Fruit fly (Drosophila melanogaster) whole organism, embryonic: ENCODE measurements around the gene bys.

ENCODE experiments used
- Asciz ChIP-seq: fragments of 200-800 bp; sonication (Bioruptor generic); optimal IDR thresholded peaks from 2 replicates; lab custom pipeline; 2017; ENCODE audit warnings: missing biosample characterization, mild to moderate bottlenecking, missing genetic modification characterization, missing genetic modification reagents
- CG11504 ChIP-seq: fragments of 200-800 bp; sonication (Bioruptor generic); optimal IDR thresholded peaks from 3 replicates; lab custom pipeline; 2019; ENCODE audit warnings: missing biosample characterization, mild to moderate bottlenecking, missing genetic modification characterization, moderate library complexity
- CG11696 ChIP-seq: fragments of 200-800 bp; sonication (Bioruptor generic); IDR thresholded peaks from 2 replicates; pipeline ENCODE4 v1.3.6; 2022; ENCODE audit warnings: missing biosample characterization, missing genetic modification characterization
- CG12071 ChIP-seq: fragments of 200-800 bp; sonication (Bioruptor generic); optimal IDR thresholded peaks from 3 replicates; lab custom pipeline; 2018; ENCODE audit warnings: missing biosample characterization, mild to moderate bottlenecking, missing genetic modification characterization
- CG13424 ChIP-seq: fragments of 200-800 bp; sonication (Bioruptor generic); optimal IDR thresholded peaks from 2 replicates; lab custom pipeline; 2019; ENCODE audit warnings: missing biosample characterization, mild to moderate bottlenecking, missing genetic modification characterization, moderate library complexity
- CG14014 ChIP-seq: fragments of 200-800 bp; sonication (Bioruptor generic); IDR thresholded peaks from 2 replicates; pipeline ENCODE4 v1.3.6; 2022; ENCODE audit warnings: missing biosample characterization, missing genetic modification characterization
- CG14441 ChIP-seq: fragments of 200-800 bp; sonication (Bioruptor generic); IDR thresholded peaks from 2 replicates; pipeline ENCODE4 v1.3.6; 2022; ENCODE audit warnings: missing biosample characterization, missing genetic modification characterization
- CG14710 ChIP-seq: fragments of 200-800 bp; sonication (Bioruptor generic); optimal IDR thresholded peaks from 3 replicates; lab custom pipeline; 2019; ENCODE audit warnings: missing biosample characterization, mild to moderate bottlenecking, missing genetic modification characterization, moderate library complexity
- CG14965 ChIP-seq: fragments of 200-800 bp; sonication (Bioruptor generic); optimal IDR thresholded peaks from 2 replicates; lab custom pipeline; 2016; ENCODE audit warnings: missing biosample characterization, missing genetic modification characterization, borderline replicate concordance
- CG17361 ChIP-seq: fragments of 200-800 bp; sonication (Bioruptor generic); IDR thresholded peaks from 3 replicates; pipeline ENCODE4 v1.3.6; 2022; ENCODE audit warnings: missing biosample characterization, missing genetic modification characterization
- CG18764 ChIP-seq: fragments of 200-800 bp; sonication (Bioruptor generic); optimal IDR thresholded peaks from 3 replicates; lab custom pipeline; 2016; ENCODE audit warnings: missing biosample characterization, missing genetic modification characterization
- CG2202 ChIP-seq: fragments of 200-800 bp; sonication (Bioruptor generic); optimal IDR thresholded peaks from 2 replicates; lab custom pipeline; 2018; ENCODE audit warnings: missing biosample characterization, mild to moderate bottlenecking, missing genetic modification characterization
- CG2678 ChIP-seq: fragments of 200-800 bp; sonication (Bioruptor generic); optimal IDR thresholded peaks from 3 replicates; lab custom pipeline; 2019; ENCODE audit warnings: missing biosample characterization, mild to moderate bottlenecking, missing genetic modification characterization, moderate library complexity
- CG31224 ChIP-seq: fragments of 200-800 bp; sonication (Bioruptor generic); IDR thresholded peaks from 2 replicates; pipeline ENCODE4 v1.3.6; 2022; ENCODE audit warnings: missing biosample characterization, missing genetic modification characterization
- CG31441 ChIP-seq: fragments of 200-800 bp; sonication (Bioruptor generic); IDR thresholded peaks from 2 replicates; pipeline ENCODE4 v1.3.6; 2022; ENCODE audit warnings: missing biosample characterization, missing genetic modification characterization
- CG43689 ChIP-seq: fragments of 200-800 bp; sonication (Bioruptor generic); IDR thresholded peaks from 2 replicates; pipeline ENCODE4 v1.3.6; 2022; ENCODE audit warnings: missing biosample characterization, missing genetic modification characterization
- CG4424 ChIP-seq: fragments of 200-800 bp; sonication (Bioruptor generic); optimal IDR thresholded peaks from 3 replicates; lab custom pipeline; 2016; ENCODE audit warnings: missing biosample characterization, missing genetic modification characterization
- CG5953 ChIP-seq: fragments of 200-800 bp; sonication (Bioruptor generic); IDR thresholded peaks from 2 replicates; pipeline ENCODE4 v1.3.6; 2022; ENCODE audit warnings: missing biosample characterization, missing genetic modification characterization
- Camta ChIP-seq: fragments of 200-800 bp; sonication (Bioruptor generic); optimal IDR thresholded peaks from 2 replicates; lab custom pipeline; 2016; ENCODE audit warnings: missing biosample characterization, missing genetic modification characterization
- Elba2 ChIP-seq: fragments of 200-800 bp; sonication (Bioruptor generic); optimal IDR thresholded peaks from 3 replicates; lab custom pipeline; 2016; ENCODE audit warnings: missing biosample characterization, missing genetic modification characterization
- HLH54F ChIP-seq: fragments of 200-800 bp; sonication (Bioruptor generic); optimal IDR thresholded peaks from 3 replicates; lab custom pipeline; 2016; ENCODE audit warnings: missing biosample characterization, missing genetic modification characterization
- Myb ChIP-seq: fragments of 200-800 bp; sonication (Bioruptor generic); optimal IDR thresholded peaks from 2 replicates; lab custom pipeline; 2016; ENCODE audit warnings: missing biosample characterization, missing genetic modification characterization
- TFAM ChIP-seq: fragments of 200-800 bp; sonication (Bioruptor generic); optimal IDR thresholded peaks from 2 replicates; lab custom pipeline; 2017; ENCODE audit warnings: missing biosample characterization, missing genetic modification characterization, inconsistent platforms
- Usf ChIP-seq: fragments of 200-800 bp; sonication (Bioruptor generic); optimal IDR thresholded peaks from 2 replicates; lab custom pipeline; 2017; ENCODE audit warnings: missing genotype, missing biosample characterization, missing genetic modification characterization
- ab ChIP-seq: fragments of 200-800 bp; sonication (Bioruptor generic); optimal IDR thresholded peaks from 2 replicates; lab custom pipeline; 2016; ENCODE audit warnings: missing biosample characterization, missing genetic modification characterization
- ac ChIP-seq: fragments of 200-800 bp; sonication (Bioruptor generic); optimal IDR thresholded peaks from 3 replicates; lab custom pipeline; 2017; ENCODE audit warnings: missing biosample characterization, mild to moderate bottlenecking, missing genetic modification characterization
- ash1 ChIP-seq: fragments of 200-800 bp; sonication (Bioruptor generic); optimal IDR thresholded peaks from 2 replicates; lab custom pipeline; 2018; ENCODE audit warnings: missing biosample characterization, mild to moderate bottlenecking, missing genetic modification characterization
- bab2 ChIP-seq: fragments of 200-800 bp; sonication (Bioruptor generic); optimal IDR thresholded peaks from 2 replicates; lab custom pipeline; 2016; ENCODE audit warnings: missing biosample characterization, missing genetic modification characterization
- chinmo ChIP-seq: fragments of 200-800 bp; sonication (Bioruptor generic); IDR thresholded peaks from 4 replicates; pipeline ENCODE4 v1.3.6; 2022; ENCODE audit warnings: missing biosample characterization, missing genetic modification characterization; ENCODE audit not compliant: partially characterized antibody
- chm ChIP-seq: fragments of 200-800 bp; sonication (Bioruptor generic); IDR thresholded peaks from 2 replicates; pipeline ENCODE4 v1.3.6; 2022; ENCODE audit warnings: missing biosample characterization, missing genetic modification characterization
- cwo ChIP-seq: fragments of 200-800 bp; sonication (Bioruptor generic); optimal IDR thresholded peaks from 3 replicates; lab custom pipeline; 2017; ENCODE audit warnings: missing biosample characterization, missing genetic modification characterization, mild to moderate bottlenecking, moderate library complexity, missing genetic modification reagents
- dmrt99B ChIP-seq: fragments of 200-800 bp; sonication (Bioruptor generic); optimal IDR thresholded peaks from 2 replicates; lab custom pipeline; 2018; ENCODE audit warnings: missing biosample characterization, mild to moderate bottlenecking, missing genetic modification characterization, moderate library complexity
- ewg ChIP-seq: fragments of 200-800 bp; sonication (Bioruptor generic); optimal IDR thresholded peaks from 3 replicates; lab custom pipeline; 2017; ENCODE audit warnings: mild to moderate bottlenecking, missing biosample characterization, missing genetic modification reagents, missing genetic modification characterization
- fu2 ChIP-seq: fragments of 200-800 bp; sonication (Bioruptor generic); optimal IDR thresholded peaks from 2 replicates; lab custom pipeline; 2016; ENCODE audit warnings: missing biosample characterization, missing genetic modification characterization
- gsb ChIP-seq: fragments of 200-800 bp; sonication (Bioruptor generic); IDR thresholded peaks from 2 replicates; pipeline ENCODE4 v1.3.6; 2022; ENCODE audit warnings: missing biosample characterization, missing genetic modification characterization
- ham ChIP-seq: fragments of 200-800 bp; sonication (Bioruptor generic); IDR thresholded peaks from 2 replicates; pipeline ENCODE4 v1.3.6; 2022; ENCODE audit warnings: missing biosample characterization, missing genetic modification characterization
- hb ChIP-seq: fragments of 200-800 bp; sonication (Bioruptor generic); IDR thresholded peaks from 3 replicates; pipeline ENCODE4 v1.3.6; 2022; ENCODE audit warnings: missing biosample characterization, missing genetic modification characterization; ENCODE audit not compliant: partially characterized antibody
- kah ChIP-seq: fragments of 200-800 bp; sonication (Bioruptor generic); optimal IDR thresholded peaks from 2 replicates; lab custom pipeline; 2018; ENCODE audit warnings: missing biosample characterization, mild to moderate bottlenecking, missing genetic modification characterization
- ken ChIP-seq: fragments of 200-800 bp; sonication (Bioruptor generic); IDR thresholded peaks from 3 replicates; pipeline ENCODE4 v1.3.6; 2022; ENCODE audit warnings: missing biosample characterization, missing genetic modification characterization
- lab ChIP-seq: fragments of 200-800 bp; sonication (Bioruptor generic); optimal IDR thresholded peaks from 3 replicates; lab custom pipeline; 2017; ENCODE audit warnings: missing biosample characterization, missing genetic modification characterization, mild to moderate bottlenecking, moderate library complexity, missing genetic modification reagents
- lmd ChIP-seq: fragments of 200-800 bp; sonication (Bioruptor generic); IDR thresholded peaks from 2 replicates; pipeline ENCODE4 v1.3.6; 2022; ENCODE audit warnings: missing biosample characterization, missing genetic modification characterization
- mld ChIP-seq: fragments of 200-800 bp; sonication (Bioruptor generic); IDR thresholded peaks from 3 replicates; pipeline ENCODE4 v1.3.6; 2022; ENCODE audit warnings: missing biosample characterization, missing genetic modification characterization; ENCODE audit not compliant: partially characterized antibody
- pzg ChIP-seq: fragments of 200-800 bp; sonication (Bioruptor generic); optimal IDR thresholded peaks from 3 replicates; lab custom pipeline; 2018; ENCODE audit warnings: missing biosample characterization, mild to moderate bottlenecking, missing genetic modification characterization, moderate library complexity
- row ChIP-seq: fragments of 200-800 bp; sonication (Bioruptor generic); IDR thresholded peaks from 3 replicates; pipeline ENCODE4 v1.3.6; 2022; ENCODE audit warnings: missing biosample characterization, missing genetic modification characterization
- slbo ChIP-seq: fragments of 200-800 bp; sonication (Bioruptor generic); IDR thresholded peaks from 2 replicates; pipeline ENCODE4 v1.3.6; 2022; ENCODE audit warnings: missing biosample characterization, missing genetic modification characterization
- sob ChIP-seq: fragments of 200-800 bp; sonication (Bioruptor generic); IDR thresholded peaks from 2 replicates; pipeline ENCODE4 v1.3.6; 2022; ENCODE audit warnings: missing biosample characterization, missing genetic modification characterization
- sug ChIP-seq: fragments of 200-800 bp; optimal IDR thresholded peaks from 2 replicates; lab custom pipeline; 2019; ENCODE audit warnings: missing biosample characterization, mild to moderate bottlenecking, missing genetic modification characterization, moderate library complexity
- tgo ChIP-seq: fragments of 200-800 bp; sonication (Bioruptor generic); IDR thresholded peaks from 3 replicates; pipeline ENCODE4 v1.3.6; 2022; ENCODE audit warnings: missing biosample characterization, missing genetic modification characterization
- vnd ChIP-seq: fragments of 200-800 bp; sonication (Bioruptor generic); IDR thresholded peaks from 3 replicates; pipeline ENCODE4 v1.3.6; 2022; ENCODE audit warnings: missing biosample characterization, missing genetic modification characterization; ENCODE audit not compliant: partially characterized antibody
- vvl ChIP-seq: fragments of 200-800 bp; sonication (Bioruptor generic); IDR thresholded peaks from 2 replicates; pipeline ENCODE4 v1.3.6; 2022; ENCODE audit warnings: missing biosample characterization, missing genetic modification characterization
- zfh2 ChIP-seq: fragments of 200-800 bp; sonication (Bioruptor generic); optimal IDR thresholded peaks from 2 replicates; lab custom pipeline; 2016; ENCODE audit warnings: missing biosample characterization, missing genetic modification characterization

Gene bys

dm6 chrX:7946858-7947313 lies 45.2 kb downstream of the bys start, which contains the start of gene orion (continued):
- TF ChIP-seq slbo (GFP tag; lab: Robert Waterston, UW) (0 out of 2 replicates have a peak, but pooled peaks have one; percentile 33), chinmo (GFP tag; lab: Robert Waterston, UW) (peak; percentile 90), ewg (no peak), CG4424 (GFP tag; lab: Kevin White, UChicago) (no peak), kah (GFP tag; lab: Kevin White, UChicago) (no peak), cwo (GFP tag; lab: Kevin White, UChicago) (no peak), Usf (GFP tag; lab: Kevin White, UChicago) (no peak), CG18764 (peak; percentile 76), ac (no peak), Camta (GFP tag; lab: Kevin White, UChicago) (no peak), CG31224 (GFP tag; lab: Robert Waterston, UW) (no peak), ham (GFP tag; lab: Robert Waterston, UW) (no peak), CG14965 (GFP tag; lab: Kevin White, UChicago) (no peak), CG14014 (peak; percentile 22; the same call in 1 of the 2 replicates), sob (peak; percentile 56), CG5953 (GFP tag; lab: Robert Waterston, UW) (no peak), Asciz (no peak), vvl (peak; percentile 62), ash1 (GFP tag; lab: Kevin White, UChicago) (no peak), dmrt99B (tag; lab: Kevin White, UChicago) (no peak), CG17361 (no peak; the same call in 2 of the 3 replicates), fu2 (no peak), ken (GFP tag; lab: Robert Waterston, UW) (no peak), TFAM (GFP tag; lab: Kevin White, UChicago) (no peak), zfh2 (GFP tag; lab: Kevin White, UChicago) (no peak), tgo (GFP tag; lab: Robert Waterston, UW) (peak; percentile 22; the same call in 1 of the 3 replicates), vnd (GFP tag; lab: Robert Waterston, UW) (peak; percentile 71), HLH54F (GFP tag; lab: Kevin White, UChicago) (no peak), mld (GFP tag; lab: Robert Waterston, UW) (peak; percentile 61; the same call in 1 of the 3 replicates), Myb (GFP tag; lab: Kevin White, UChicago) (no peak), CG14710 (tag; lab: Kevin White, UChicago) (peak; percentile 2), Elba2 (GFP tag; lab: Kevin White, UChicago) (no peak), CG43689 (GFP tag; lab: Robert Waterston, UW) (no peak), sug (tag; lab: Kevin White, UChicago) (no peak), bab2 (GFP tag; lab: Kevin White, UChicago) (no peak), hb (GFP tag; lab: Robert Waterston, UW) (peak; percentile 64; the same call in 2 of the 3 replicates), CG11696 (GFP tag; lab: Robert Waterston, UW) (no peak), CG14441 (GFP tag; lab: Robert Waterston, UW) (peak; percentile 8; the same call in 1 of the 2 replicates), CG12071 (GFP tag; lab: Kevin White, UChicago) (no peak), pzg (peak; percentile 32), CG13424 (tag; lab: Kevin White, UChicago) (peak; percentile 27), CG2202 (tag; lab: Kevin White, UChicago) (no peak), CG11504 (tag; lab: Kevin White, UChicago) (no peak), CG31441 (GFP tag; lab: Robert Waterston, UW) (no peak), row (GFP tag; lab: Robert Waterston, UW) (peak; percentile 61), chm (GFP tag; lab: Robert Waterston, UW) (peak; percentile 33; the same call in 1 of the 2 replicates), ab (GFP tag; lab: Kevin White, UChicago) (no peak), CG2678 (no peak), gsb (peak; percentile 32; the same call in 1 of the 2 replicates), lab (GFP tag; lab: Kevin White, UChicago) (no peak), lmd (GFP tag; lab: Robert Waterston, UW) (no peak; the same call in 1 of the 2 replicates)
